Fruit fly (Drosophila melanogaster): ENCODE data around the gene CG15482.
A peak's percentile ranks its signal among the peaks of the same experiment; 100 is the strongest.

Gene CG15482

DNA sequence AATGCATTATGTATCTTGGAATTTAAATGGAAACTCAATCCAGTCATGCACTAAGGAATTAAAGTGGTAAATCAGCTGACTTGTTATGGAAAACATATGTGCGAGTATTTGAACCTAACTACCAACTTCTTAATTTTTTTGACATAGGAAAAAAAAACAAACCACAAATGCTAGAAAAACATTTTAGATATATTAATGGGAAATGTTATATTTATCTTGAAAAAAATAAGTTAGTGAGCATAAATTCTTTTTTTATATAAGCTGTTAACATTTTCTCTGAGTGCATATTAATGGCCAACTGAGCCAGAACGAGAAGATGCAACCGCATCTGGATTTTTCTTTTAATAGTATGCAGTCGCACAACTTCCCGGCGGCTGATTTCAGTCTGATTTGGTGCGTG, 39.6 kb upstream of the CG15482 start:
- no peak for TF ChIP-seq Sin3A (optimal IDR thresholded peaks at IDR 0.05)
- TF ChIP-seq GATAe (GFP tag; conservative IDR thresholded peaks at IDR 0.05), result no peak
- TF ChIP-seq CG32767 (GFP tag; IDR thresholded peaks at IDR 0.05), result no peak
- TF ChIP-seq amos (GFP tag; IDR thresholded peaks at IDR 0.05; ENCODE audit: partially characterized antibody), result no peak
- no peak for TF ChIP-seq chif (GFP tag; optimal IDR thresholded peaks at IDR 0.05)
- no peak for TF ChIP-seq wdn (GFP tag; IDR thresholded peaks at IDR 0.05)
- TF ChIP-seq Lpt (GFP tag; optimal IDR thresholded peaks at IDR 0.05), result no peak
- no peak for TF ChIP-seq org-1 (GFP tag; optimal IDR thresholded peaks at IDR 0.05)
- no peak for TF ChIP-seq vvl (GFP tag; IDR thresholded peaks at IDR 0.05)
- no peak for TF ChIP-seq dpn (GFP tag; optimal IDR thresholded peaks at IDR 0.05)
- TF ChIP-seq CG1792 (GFP tag; optimal IDR thresholded peaks at IDR 0.05), result no peak
- no peak for TF ChIP-seq pfk (GFP tag; optimal IDR thresholded peaks at IDR 0.05)
- no peak for TF ChIP-seq Spps (tag; optimal IDR thresholded peaks at IDR 0.05)
- no peak for TF ChIP-seq CG42726 (GFP tag; IDR thresholded peaks at IDR 0.05; ENCODE audit: partially characterized antibody)
- no peak for TF ChIP-seq pho (GFP tag; optimal IDR thresholded peaks at IDR 0.05)

DNA sequence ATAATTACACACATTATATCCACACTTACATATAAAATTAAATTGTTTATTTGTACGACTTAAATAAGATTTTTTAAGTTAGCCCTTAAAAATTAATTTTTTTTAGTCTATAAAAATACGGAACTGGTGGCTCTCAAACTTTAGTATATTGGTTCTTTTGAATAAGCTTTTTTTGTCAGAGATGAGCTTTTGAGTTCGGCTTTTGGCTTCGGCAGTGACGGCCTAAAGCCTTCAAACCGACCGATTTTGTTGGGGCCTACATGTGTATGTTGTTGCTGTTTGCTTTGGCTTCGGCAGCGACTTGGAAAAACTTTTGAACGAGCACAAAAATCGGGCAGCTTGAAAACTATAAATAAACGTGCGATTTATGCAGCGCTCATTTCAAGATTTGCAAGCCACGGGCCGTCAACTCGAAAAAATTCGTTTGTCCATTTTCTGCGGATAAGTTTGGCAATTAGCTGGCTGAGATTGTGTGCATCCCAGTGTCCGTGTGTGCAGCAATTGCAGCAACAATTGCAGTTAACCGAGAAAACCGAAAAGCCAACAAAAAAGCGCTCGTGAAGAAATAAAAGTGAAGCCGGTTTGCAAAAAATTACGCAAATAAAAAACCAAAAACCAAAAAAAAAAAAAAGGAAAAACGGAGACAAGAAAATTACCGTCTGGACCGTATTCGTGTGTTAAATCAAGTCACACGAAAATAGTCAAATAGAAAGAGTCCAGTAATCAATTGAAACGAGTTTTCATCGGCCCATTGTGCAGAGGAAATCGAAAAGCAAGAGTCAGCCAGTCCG, 34.4 kb upstream of the CG15482 start, which contains the start of gene CG16820:
CG16820 (plus strand) TSS at position 378 of the 791 bp plus-strand sequence.
- peak; percentile 93 for TF ChIP-seq Deaf1 (tag; optimal IDR thresholded peaks at IDR 0.05)
- TF ChIP-seq D19B (GFP tag; optimal IDR thresholded peaks at IDR 0.05), result no peak
- TF ChIP-seq fd3F (GFP tag; optimal IDR thresholded peaks at IDR 0.05), result no peak
- peak; percentile 54 for TF ChIP-seq CG6654 (GFP tag; optimal IDR thresholded peaks at IDR 0.05)
- TF ChIP-seq CG15514 (GFP tag; optimal IDR thresholded peaks at IDR 0.05), result peak; percentile 96
- peak; percentile 56; the same call in 1 of the 4 replicates for TF ChIP-seq chinmo (GFP tag; IDR thresholded peaks at IDR 0.05; ENCODE audit: partially characterized antibody)
- TF ChIP-seq gsb-n (tag; optimal IDR thresholded peaks at IDR 0.05), result no peak
- no peak for TF ChIP-seq CG2712 (tag; optimal IDR thresholded peaks at IDR 0.05)
- TF ChIP-seq Mad (GFP tag; optimal IDR thresholded peaks at IDR 0.05), result no peak
- no peak for TF ChIP-seq Trl (optimal IDR thresholded peaks at IDR 0.05)
- TF ChIP-seq Trl (GFP tag; optimal IDR thresholded peaks at IDR 0.05), result no peak
- TF ChIP-seq dimm (GFP tag; IDR thresholded peaks at IDR 0.05), result no peak
- TF ChIP-seq org-1 (GFP tag; optimal IDR thresholded peaks at IDR 0.05), result no peak
- TF ChIP-seq CG18476 (GFP tag; optimal IDR thresholded peaks at IDR 0.05), result no peak

- TF ChIP-seq CG7556 (GFP tag; optimal IDR thresholded peaks at IDR 0.05), result no peak
- TF ChIP-seq nerfin-2 (GFP tag; IDR thresholded peaks at IDR 0.05; ENCODE audit: partially characterized antibody), result no peak
- TF ChIP-seq onecut (GFP tag; IDR thresholded peaks at IDR 0.05), result no peak
- peak; percentile 81 for TF ChIP-seq sens (GFP tag)
- no peak for TF ChIP-seq Scr (GFP tag; IDR thresholded peaks at IDR 0.05; ENCODE audit: partially characterized antibody)
- TF ChIP-seq Fer2 (tag; optimal IDR thresholded peaks at IDR 0.05), result no peak
- peak; percentile 60 for TF ChIP-seq Med (GFP tag)
- no peak for TF ChIP-seq tap (tag; optimal IDR thresholded peaks at IDR 0.05)
- TF ChIP-seq Abd-B (GFP tag; optimal IDR thresholded peaks at IDR 0.05), result no peak
- TF ChIP-seq CG17328 (GFP tag; IDR thresholded peaks at IDR 0.05), result 0 out of 2 replicates have a peak, but pooled peaks have one; percentile 14
- TF ChIP-seq CG11504 (tag; optimal IDR thresholded peaks at IDR 0.05), result no peak
- TF ChIP-seq pros (GFP tag; optimal IDR thresholded peaks at IDR 0.05), result peak; percentile 95
- TF ChIP-seq CG2199 (GFP tag; IDR thresholded peaks at IDR 0.05), result peak; percentile 69; the same call in 1 of the 3 replicates
- no peak for TF ChIP-seq pb (GFP tag; optimal IDR thresholded peaks at IDR 0.05)
- peak; percentile 10 for TF ChIP-seq zen (tag; optimal IDR thresholded peaks at IDR 0.05)
- TF ChIP-seq otp (GFP tag; IDR thresholded peaks at IDR 0.05), result no peak
- no peak for TF ChIP-seq crol (GFP tag; IDR thresholded peaks at IDR 0.05)
These were observed 33.2 kb upstream of the CG15482 start for dm6 chr2L:13244759-13245308.

All from whole organism, embryonic.